Worm (Caenorhabditis elegans): ENCODE data around the gene arrd-12.

The arrd-12 gene

DNA sequence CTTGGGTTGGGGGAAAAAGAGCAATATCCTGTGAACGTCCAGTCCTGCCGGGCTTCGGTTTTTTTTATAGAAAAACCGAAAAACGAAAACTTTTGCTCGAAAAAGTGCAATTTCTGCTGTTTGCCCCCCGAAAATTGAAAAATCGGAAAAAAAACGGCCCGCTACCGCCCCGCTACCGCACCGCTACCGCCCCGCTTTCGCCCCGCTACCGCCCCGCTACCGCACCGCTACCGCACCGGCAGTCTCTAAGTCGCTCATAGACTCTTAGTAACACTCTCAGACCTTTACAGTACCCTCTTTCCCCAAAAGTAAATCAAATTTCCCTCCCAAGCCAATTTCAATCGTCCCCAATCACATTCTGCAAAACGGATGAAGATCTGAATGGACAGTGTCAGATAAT, 29.1 kb downstream of the arrd-12 start:
- TF ChIP-seq ref-1 (GFP tag; conservative IDR thresholded peaks at IDR 0.05) (no peak), ztf-23 (GFP tag; IDR thresholded peaks at IDR 0.05) (no peak), flt-1 (GFP tag; IDR thresholded peaks at IDR 0.05) (no peak), tab-1 (GFP tag; IDR thresholded peaks at IDR 0.05) (0 out of 2 replicates have a peak, but pooled peaks have one; percentile 31), cog-1 (tag; optimal IDR thresholded peaks at IDR 0.05) (no peak), ztf-29 (GFP tag; IDR thresholded peaks at IDR 0.05) (no peak)

- TF ChIP-seq T22C8.4 (GFP tag; IDR thresholded peaks at IDR 0.05) (no peak), ztf-29 (GFP tag; IDR thresholded peaks at IDR 0.05) (peak; percentile 53)
Observed at ce11 chrII:13796312-13796711, 30.3 kb downstream of the arrd-12 start.

DNA sequence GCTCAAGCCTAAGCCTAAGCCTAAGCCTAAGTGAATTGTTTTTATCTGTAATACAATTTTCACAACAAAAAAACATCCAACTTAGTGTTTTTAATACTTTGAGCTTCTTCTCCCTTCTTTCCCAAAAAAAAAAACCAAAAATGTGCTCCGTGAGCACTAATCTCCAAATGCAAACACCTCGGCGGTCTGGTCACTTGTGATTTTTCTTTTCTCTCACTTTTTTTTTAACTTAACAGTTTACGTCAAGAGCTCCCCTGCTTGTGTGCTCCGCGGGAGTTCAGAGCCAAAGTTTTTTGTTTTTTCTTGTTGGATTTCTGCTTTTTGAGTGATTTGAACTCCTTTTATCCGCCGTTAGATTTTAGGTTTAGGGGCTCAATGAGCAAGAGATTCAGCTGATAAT, 40.2 kb downstream of the arrd-12 start:
- TF ChIP-seq T22C8.4 (GFP tag; IDR thresholded peaks at IDR 0.05) (no peak), cog-1 (tag; optimal IDR thresholded peaks at IDR 0.05) (no peak), flt-1 (GFP tag; IDR thresholded peaks at IDR 0.05) (no peak), klf-2 (GFP tag; conservative IDR thresholded peaks at IDR 0.05) (no peak), ref-1 (GFP tag; conservative IDR thresholded peaks at IDR 0.05) (no peak), ztf-23 (GFP tag; IDR thresholded peaks at IDR 0.05) (no peak), med-1 (GFP tag; optimal IDR thresholded peaks at IDR 0.05; ENCODE audit: insufficient read depth) (no peak), tab-1 (GFP tag; IDR thresholded peaks at IDR 0.05) (no peak), ztf-29 (GFP tag; IDR thresholded peaks at IDR 0.05) (no peak)

DNA sequence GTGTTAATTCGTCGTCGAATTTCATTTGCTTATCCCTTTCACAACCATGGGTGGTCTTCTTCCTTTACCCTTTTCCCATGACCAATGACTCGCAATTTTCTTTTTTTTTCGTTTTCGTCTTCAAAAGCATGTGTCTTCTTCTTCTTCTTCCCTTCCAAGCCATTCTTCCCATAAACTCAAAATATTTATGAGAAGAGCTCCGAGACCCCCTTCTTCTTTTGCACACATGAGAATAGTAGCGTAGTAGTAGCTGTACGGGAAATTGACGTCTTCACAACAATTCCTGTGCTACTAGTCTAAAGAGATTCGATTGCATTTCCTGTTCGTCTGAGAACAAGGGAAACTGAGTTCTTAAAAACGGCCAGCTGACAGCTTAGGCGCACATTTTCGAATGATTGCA, 46.3 kb downstream of the arrd-12 start:
- TF ChIP-seq T22C8.4 (GFP tag; IDR thresholded peaks at IDR 0.05), result no peak
- no peak for TF ChIP-seq med-1 (GFP tag; optimal IDR thresholded peaks at IDR 0.05; ENCODE audit: insufficient read depth)
- no peak for TF ChIP-seq flt-1 (GFP tag; IDR thresholded peaks at IDR 0.05)
- no peak for TF ChIP-seq cog-1 (tag; optimal IDR thresholded peaks at IDR 0.05)
- TF ChIP-seq ztf-23 (GFP tag; IDR thresholded peaks at IDR 0.05), result no peak
- TF ChIP-seq klf-2 (GFP tag; conservative IDR thresholded peaks at IDR 0.05), result no peak
- no peak for TF ChIP-seq ztf-29 (GFP tag; IDR thresholded peaks at IDR 0.05)
- no peak for TF ChIP-seq ref-1 (GFP tag; conservative IDR thresholded peaks at IDR 0.05)
- TF ChIP-seq tab-1 (GFP tag; IDR thresholded peaks at IDR 0.05), result no peak

DNA sequence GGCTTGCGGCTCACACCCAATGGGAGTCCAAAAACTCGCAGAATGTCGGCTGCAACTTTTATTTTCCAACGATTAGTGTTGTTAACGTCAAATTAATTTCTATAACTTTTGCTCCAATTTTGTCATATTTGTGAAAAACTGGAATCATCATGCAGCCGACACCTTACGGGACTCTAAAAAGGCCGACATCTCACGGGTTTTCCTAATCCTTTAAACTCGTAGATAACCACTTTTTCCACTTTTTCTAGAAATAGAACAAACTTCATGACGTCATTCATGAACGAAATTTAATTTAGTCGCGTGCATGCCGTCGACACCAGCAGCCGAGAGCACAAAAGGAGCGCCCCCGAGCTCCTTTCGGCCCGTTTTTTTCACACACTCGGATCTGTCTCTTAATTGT, 47.4 kb downstream of the arrd-12 start:
- no peak for TF ChIP-seq med-1 (GFP tag; optimal IDR thresholded peaks at IDR 0.05; ENCODE audit: insufficient read depth)
- no peak for TF ChIP-seq cog-1 (tag; optimal IDR thresholded peaks at IDR 0.05)
- no peak for TF ChIP-seq klf-2 (GFP tag; conservative IDR thresholded peaks at IDR 0.05)
- no peak for TF ChIP-seq flt-1 (GFP tag; IDR thresholded peaks at IDR 0.05)
- TF ChIP-seq ref-1 (GFP tag; conservative IDR thresholded peaks at IDR 0.05), result no peak
- no peak for TF ChIP-seq ztf-23 (GFP tag; IDR thresholded peaks at IDR 0.05)

DNA sequence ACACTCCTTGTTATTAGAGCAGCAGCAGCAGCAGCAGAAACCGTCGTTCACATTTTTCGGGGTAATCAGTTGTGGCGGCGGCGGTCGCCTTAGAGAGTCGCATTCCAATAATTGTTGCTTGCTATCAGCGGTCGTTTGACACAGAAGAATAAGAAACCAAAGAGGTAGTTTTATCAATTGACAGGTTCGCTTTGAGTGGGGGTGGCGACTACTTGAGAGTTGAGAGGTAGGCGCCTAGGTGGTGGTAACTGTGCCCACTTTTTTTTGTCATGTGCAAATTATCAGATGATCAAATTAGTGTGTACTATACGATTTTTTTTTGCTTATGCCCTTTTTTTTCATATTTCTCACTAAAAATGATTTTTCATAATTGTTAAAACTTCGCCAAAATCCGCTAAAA, 47.9 kb downstream of the arrd-12 start:
- no peak for TF ChIP-seq ztf-29 (GFP tag; IDR thresholded peaks at IDR 0.05)
- no peak for TF ChIP-seq med-1 (GFP tag; optimal IDR thresholded peaks at IDR 0.05; ENCODE audit: insufficient read depth)
- no peak for TF ChIP-seq ref-1 (GFP tag; conservative IDR thresholded peaks at IDR 0.05)
- TF ChIP-seq cog-1 (tag; optimal IDR thresholded peaks at IDR 0.05), result no peak
- no peak for TF ChIP-seq klf-2 (GFP tag; conservative IDR thresholded peaks at IDR 0.05)
- TF ChIP-seq T22C8.4 (GFP tag; IDR thresholded peaks at IDR 0.05), result no peak
- TF ChIP-seq tab-1 (GFP tag; IDR thresholded peaks at IDR 0.05), result no peak
- TF ChIP-seq ztf-23 (GFP tag; IDR thresholded peaks at IDR 0.05), result no peak
- TF ChIP-seq flt-1 (GFP tag; IDR thresholded peaks at IDR 0.05), result no peak

- no peak for TF ChIP-seq ztf-29 (GFP tag; IDR thresholded peaks at IDR 0.05)
- no peak for TF ChIP-seq klf-2 (GFP tag; conservative IDR thresholded peaks at IDR 0.05)
- no peak for TF ChIP-seq med-1 (GFP tag; optimal IDR thresholded peaks at IDR 0.05; ENCODE audit: insufficient read depth)
- TF ChIP-seq T22C8.4 (GFP tag; IDR thresholded peaks at IDR 0.05), result no peak
- no peak for TF ChIP-seq flt-1 (GFP tag; IDR thresholded peaks at IDR 0.05)
Observed at ce11 chrII:13815513-13815912, 49.5 kb downstream of the arrd-12 start.

DNA sequence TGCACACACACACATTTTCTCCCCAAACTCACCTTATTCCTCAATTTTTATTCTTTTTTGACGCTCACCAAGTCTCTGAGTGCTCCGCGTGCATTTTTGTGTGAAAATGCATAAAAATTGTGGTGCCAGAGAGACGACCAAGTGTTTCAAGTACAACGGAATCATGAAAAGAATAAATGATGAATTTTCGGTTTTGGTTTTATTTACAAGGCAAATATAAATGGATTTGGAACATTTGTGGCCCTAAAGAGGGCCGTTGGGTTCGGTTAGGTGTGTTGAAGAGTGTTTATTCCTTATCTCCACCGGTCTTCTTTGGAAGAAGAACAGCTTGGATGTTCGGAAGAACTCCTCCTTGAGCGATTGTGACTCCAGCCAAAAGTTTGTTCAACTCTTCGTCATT, 51.4 kb downstream of the arrd-12 start:
- TF ChIP-seq flt-1 (GFP tag; IDR thresholded peaks at IDR 0.05), result peak; percentile 84

Data from whole organism, midembryonic.